Worm (Caenorhabditis elegans): ENCODE data around the gene F59B1.6.

- TF ChIP-seq flt-1 (GFP tag; IDR thresholded peaks at IDR 0.05) (no peak), ama-1 (optimal IDR thresholded peaks at IDR 0.05) (no peak), scrt-1 (GFP tag; IDR thresholded peaks at IDR 0.05) (no peak), hnd-1 (tag; optimal IDR thresholded peaks at IDR 0.05) (no peak), sea-1 (GFP tag; conservative IDR thresholded peaks at IDR 0.05) (no peak)
Measured at ce11 chrV:3659472-3659871, 28.0 kb upstream of the F59B1.6 start, which contains the start of gene acr-23.

Measured in whole organism, early embryonic.